Fruit fly (Drosophila melanogaster): ENCODE results near the gene SsRbeta.

dm6 chr3L:16172381-16172780, 43.0 kb downstream of the SsRbeta start:
- no peak for TF ChIP-seq psq (optimal IDR thresholded peaks at IDR 0.05)
- TF ChIP-seq CG8478 (optimal IDR thresholded peaks at IDR 0.05), result no peak
- TF ChIP-seq Dll (optimal IDR thresholded peaks at IDR 0.05), result no peak

Measured in whole organism.